Worm (Caenorhabditis elegans): ENCODE measurements around the gene cyp-33C4.

cyp-33C4 gene

DNA sequence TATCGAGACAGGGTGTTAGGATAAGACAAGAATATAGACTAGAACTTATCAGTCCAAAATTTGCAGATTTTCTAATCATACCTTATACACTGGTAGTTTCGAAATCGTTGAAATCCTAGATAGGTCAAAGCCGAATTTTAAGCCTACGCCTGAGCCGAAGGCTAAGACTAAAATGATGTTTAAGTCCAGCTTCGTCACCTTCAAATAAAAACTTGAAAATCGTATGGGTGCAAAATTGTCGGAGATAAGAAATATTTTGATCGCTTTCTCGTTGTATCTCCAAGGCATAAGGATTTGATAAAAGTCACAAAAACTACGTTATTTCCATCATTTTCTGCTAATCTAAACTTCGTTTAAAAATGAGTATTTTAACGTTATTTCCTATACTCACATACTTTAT, 24.7 kb downstream of the cyp-33C4 start, which contains the start of gene F41B5.12:
TSS of gene F41B5.12 (plus strand) at position 301 of the 400 bp plus-strand sequence.
- TF ChIP-seq pag-3 (tag; optimal IDR thresholded peaks at IDR 0.05; ENCODE audit: borderline replicate concordance, insufficient read depth) (no peak), unc-62 (GFP tag; optimal IDR thresholded peaks at IDR 0.05) (no peak), dsc-1 (tag; optimal IDR thresholded peaks at IDR 0.05) (no peak)

DNA sequence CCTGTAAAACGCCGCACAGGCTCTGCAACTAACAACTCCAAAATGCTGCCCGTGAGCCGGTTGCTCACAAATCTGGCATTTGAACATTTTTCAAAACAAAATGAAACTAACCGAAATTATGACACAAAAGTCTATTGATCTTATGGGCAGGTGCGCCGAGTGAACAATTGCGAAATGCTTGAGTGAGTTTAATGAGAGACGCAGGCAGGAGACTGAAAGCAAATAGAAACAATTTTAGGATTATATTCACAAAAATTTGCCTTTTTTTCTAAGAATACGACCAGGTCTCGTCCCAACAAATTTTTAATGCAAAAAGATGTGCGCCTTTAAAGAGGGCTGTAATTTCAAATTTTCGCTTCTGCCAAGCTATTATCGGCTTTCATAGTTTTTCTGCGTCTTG, 28.5 kb downstream of the cyp-33C4 start, which contains the start of gene nhr-183:
TSS of gene nhr-183 (minus strand) at position 180 of the 400 bp plus-strand sequence.
- TF ChIP-seq mab-9 (GFP tag; IDR thresholded peaks at IDR 0.05), result no peak
- TF ChIP-seq hpl-2 (GFP tag; optimal IDR thresholded peaks at IDR 0.05), result no peak
- TF ChIP-seq nhr-71 (tag; optimal IDR thresholded peaks at IDR 0.05), result no peak
- TF ChIP-seq elt-3 (tag; optimal IDR thresholded peaks at IDR 0.05), result no peak
- peak; percentile 10 for TF ChIP-seq fkh-8 (tag; optimal IDR thresholded peaks at IDR 0.05)
- TF ChIP-seq skn-1 (tag; optimal IDR thresholded peaks at IDR 0.05), result peak; percentile 46
- no peak for TF ChIP-seq efl-1 (optimal IDR thresholded peaks at IDR 0.05)
- TF ChIP-seq efl-1 (GFP tag; optimal IDR thresholded peaks at IDR 0.05 in 1 of 2), result peak in 1 of 2 experiments; percentile 37
- no peak for TF ChIP-seq ces-1 (GFP tag; optimal IDR thresholded peaks at IDR 0.05)
- TF ChIP-seq grh-1 (GFP tag; IDR thresholded peaks at IDR 0.05), result no peak
- no peak for TF ChIP-seq efl-3 (GFP tag; optimal IDR thresholded peaks at IDR 0.05)
- no peak for TF ChIP-seq nhr-12 (tag; optimal IDR thresholded peaks at IDR 0.05)
- TF ChIP-seq lin-35 (GFP tag; optimal IDR thresholded peaks at IDR 0.05), result peak in 1 of 2 experiments; percentile 19
- no peak for TF ChIP-seq swsn-7 (tag; optimal IDR thresholded peaks at IDR 0.05)

DNA sequence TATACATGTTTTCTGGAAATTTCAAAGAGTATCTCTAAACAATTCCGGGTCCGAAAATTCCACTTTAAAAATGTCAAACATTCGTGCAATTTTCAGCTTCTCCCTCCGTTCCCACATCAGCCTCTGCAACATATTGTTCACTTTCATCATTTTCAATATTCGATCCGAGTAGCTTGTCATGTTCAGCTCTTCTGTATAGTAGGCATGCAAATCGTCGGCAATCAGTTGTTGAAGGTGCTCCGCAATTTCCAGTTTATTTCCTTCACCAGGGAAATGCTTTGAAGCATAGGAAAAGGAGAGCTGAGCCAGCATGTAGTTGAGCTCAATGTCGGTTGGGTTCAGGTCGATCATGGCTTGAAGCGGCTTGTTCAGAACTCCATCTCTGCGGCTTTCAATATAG, 29.0 kb downstream of the cyp-33C4 start:
- no peak for TF ChIP-seq irx-1 (tag; optimal IDR thresholded peaks at IDR 0.05)
- TF ChIP-seq lin-14 (GFP tag; optimal IDR thresholded peaks at IDR 0.05), result no peak
- TF ChIP-seq lin-13 (GFP tag; optimal IDR thresholded peaks at IDR 0.05), result no peak
- no peak for TF ChIP-seq efl-1 (optimal IDR thresholded peaks at IDR 0.05)
- peak in 1 of 2 experiments; percentile 88 for TF ChIP-seq efl-1 (GFP tag; optimal IDR thresholded peaks at IDR 0.05 in 1 of 2)

DNA sequence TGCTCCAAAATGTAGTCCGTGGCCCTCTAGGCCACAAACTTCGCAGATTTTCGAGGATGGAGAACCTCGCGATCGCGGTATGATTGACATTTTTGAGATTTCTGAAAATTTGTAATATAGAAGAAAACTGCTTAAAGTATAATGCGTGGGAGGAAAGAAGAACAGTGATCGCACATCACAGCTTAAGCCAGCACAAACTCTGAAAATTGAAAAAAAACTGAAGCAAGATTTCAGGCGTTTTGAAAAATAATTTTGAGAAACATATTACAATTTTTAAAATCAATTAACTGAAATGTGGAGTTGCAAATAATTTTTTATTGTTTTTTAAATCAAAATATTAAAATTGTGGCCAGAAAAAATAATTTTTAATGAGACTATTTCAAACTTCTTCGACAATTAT, 31.0 kb downstream of the cyp-33C4 start, which contains the start of gene nhr-275:
TSS of gene nhr-275 (minus strand) at position 101 of the 400 bp plus-strand sequence.
- TF ChIP-seq unc-86 (tag; optimal IDR thresholded peaks at IDR 0.05) (no peak), ets-5 (GFP tag; IDR thresholded peaks at IDR 0.05) (no peak), zip-4 (GFP tag; optimal IDR thresholded peaks at IDR 0.05) (no peak), swsn-7 (tag; optimal IDR thresholded peaks at IDR 0.05) (no peak), ceh-88 (GFP tag; IDR thresholded peaks at IDR 0.05) (no peak), aha-1 (tag; optimal IDR thresholded peaks at IDR 0.05) (no peak), C16A3.4 (tag; optimal IDR thresholded peaks at IDR 0.05) (no peak), egl-13 (tag; optimal IDR thresholded peaks at IDR 0.05) (no peak), nhr-77 (tag; optimal IDR thresholded peaks at IDR 0.05) (no peak), lin-15B (tag; optimal IDR thresholded peaks at IDR 0.05) (no peak), nhr-20 (tag; optimal IDR thresholded peaks at IDR 0.05) (no peak), unc-130 (tag; optimal IDR thresholded peaks at IDR 0.05) (no peak), nhr-85 (tag) (no peak), mdl-1 (tag; optimal IDR thresholded peaks at IDR 0.05) (no peak), elt-3 (tag; optimal IDR thresholded peaks at IDR 0.05) (no peak), dsc-1 (tag; optimal IDR thresholded peaks at IDR 0.05) (no peak), ceh-8 (GFP tag; optimal IDR thresholded peaks at IDR 0.05) (no peak), hlh-4 (tag; optimal IDR thresholded peaks at IDR 0.05) (no peak), nhr-12 (tag; optimal IDR thresholded peaks at IDR 0.05) (no peak)

DNA sequence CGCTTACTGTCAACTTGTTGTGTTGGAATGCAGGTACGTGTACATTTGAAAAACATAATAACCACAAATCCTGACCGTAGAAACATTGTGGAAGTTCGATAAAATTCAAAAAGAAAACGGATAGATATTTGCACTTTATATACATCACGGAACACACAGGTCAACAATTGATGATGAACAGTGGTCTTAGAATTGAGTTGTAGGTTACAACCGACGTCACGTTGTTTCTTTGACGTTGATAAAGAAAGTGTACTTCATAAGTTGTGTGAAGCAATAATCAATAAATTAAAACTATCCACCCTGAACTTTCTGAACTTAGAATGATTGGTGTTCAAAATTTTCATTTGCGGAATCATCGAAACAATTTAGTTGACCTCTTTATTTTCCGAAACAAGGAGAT, 35.8 kb downstream of the cyp-33C4 start, which contains the start of gene Y5H2A.1:
TSS of gene Y5H2A.1 (minus strand) at position 101 of the 400 bp plus-strand sequence.
- TF ChIP-seq C04F5.9 (tag; optimal IDR thresholded peaks at IDR 0.05), result no peak
- no peak for TF ChIP-seq egl-27 (tag; optimal IDR thresholded peaks at IDR 0.05)
